Worm (Caenorhabditis elegans) whole organism, mixed stage, embryonic: ENCODE results near the gene R03H10.2.
A peak's percentile ranks its signal among the peaks of the same experiment; 100 is the strongest.

Experiments used
- M03D4.4 ChIP-seq: sonication (generic microtip); optimal IDR thresholded peaks from 2 replicates; lab custom pipeline; 2017; ENCODE audit warnings: mild to moderate bottlenecking, missing genetic modification characterization, missing compliant biosample characterization
- bed-3 ChIP-seq: fragments of 200-800 bp; sonication (Bioruptor generic); optimal IDR thresholded peaks from 3 replicates; lab custom pipeline; 2018; ENCODE audit warnings: mild to moderate bottlenecking, missing genetic modification characterization, moderate library complexity, missing compliant biosample characterization
- blmp-1 ChIP-seq: fragments of 150-350 bp; optimal IDR thresholded peaks from 2 replicates; lab custom pipeline; 2014; ENCODE audit warnings: missing biosample characterization, missing genetic modification characterization
- ceh-39 ChIP-seq: fragments of 150-350 bp; optimal IDR thresholded peaks from 2 replicates; lab custom pipeline; 2014; ENCODE audit warnings: missing biosample characterization, missing genetic modification characterization
- ceh-43 ChIP-seq: fragments of 200-800 bp; sonication (Bioruptor generic); optimal IDR thresholded peaks from 2 replicates; lab custom pipeline; 2018; ENCODE audit warnings: mild to moderate bottlenecking, missing genetic modification characterization, moderate library complexity, missing compliant biosample characterization
- ceh-83 ChIP-seq: fragments of 200-800 bp; sonication (Bioruptor generic); optimal IDR thresholded peaks from 2 replicates; lab custom pipeline; 2018; ENCODE audit warnings: mild to moderate bottlenecking, missing genetic modification characterization, missing compliant biosample characterization
- ces-1 ChIP-seq: fragments of 150-350 bp; optimal IDR thresholded peaks from 2 replicates; lab custom pipeline; 2014; ENCODE audit warnings: missing biosample characterization, missing genetic modification reagents, missing genetic modification characterization
- cnd-1 ChIP-seq: fragments of 200-800 bp; sonication (Bioruptor generic); optimal IDR thresholded peaks from 2 replicates; lab custom pipeline; 2018; ENCODE audit warnings: mild to moderate bottlenecking, missing genetic modification characterization, missing compliant biosample characterization
- elt-1 ChIP-seq: sonication (generic microtip); optimal IDR thresholded peaks from 2 replicates; lab custom pipeline; 2017; ENCODE audit warnings: missing genetic modification characterization, mild to moderate bottlenecking, missing compliant biosample characterization, antibody characterized with exemption, moderate library complexity, borderline replicate concordance; ENCODE audit not compliant: insufficient read depth
- elt-3 ChIP-seq: fragments of 150-350 bp; optimal IDR thresholded peaks from 2 replicates; lab custom pipeline; 2014; ENCODE audit warnings: missing biosample characterization, missing genetic modification characterization
- flh-1 ChIP-seq: fragments of 200-800 bp; sonication (Bioruptor generic); optimal IDR thresholded peaks from 2 replicates; lab custom pipeline; 2018; ENCODE audit warnings: mild to moderate bottlenecking, missing genetic modification characterization, moderate library complexity, missing compliant biosample characterization
- ham-2 ChIP-seq: fragments of 200-800 bp; sonication (Bioruptor generic); optimal IDR thresholded peaks from 2 replicates; lab custom pipeline; 2018; ENCODE audit warnings: mild to moderate bottlenecking, missing genetic modification characterization, missing compliant biosample characterization
- hlh-1 ChIP-seq: fragments of 150-350 bp; optimal IDR thresholded peaks from 2 replicates; lab custom pipeline; 2014; ENCODE audit warnings: missing biosample characterization, missing genetic modification reagents, missing genetic modification characterization
- lin-13 ChIP-seq: fragments of 150-350 bp; optimal IDR thresholded peaks from 2 replicates; lab custom pipeline; 2014; ENCODE audit warnings: missing biosample characterization, missing genetic modification characterization
- lsy-2 ChIP-seq: fragments of 150-350 bp; optimal IDR thresholded peaks from 2 replicates; lab custom pipeline; 2014; ENCODE audit warnings: missing biosample characterization, missing genetic modification characterization
- mab-5 ChIP-seq: fragments of 150-350 bp; optimal IDR thresholded peaks from 2 replicates; lab custom pipeline; 2014; ENCODE audit warnings: missing biosample characterization, missing genetic modification characterization
- mep-1 ChIP-seq: fragments of 150-350 bp; optimal IDR thresholded peaks from 2 replicates; lab custom pipeline; 2017; ENCODE audit warnings: missing biosample characterization, missing genetic modification reagents, missing genetic modification characterization, inconsistent platforms
- nhr-12 ChIP-seq: fragments of 150-350 bp; optimal IDR thresholded peaks from 2 replicates; lab custom pipeline; 2014; ENCODE audit warnings: missing biosample characterization, missing genetic modification characterization
- nhr-2 ChIP-seq: fragments of 150-350 bp; optimal IDR thresholded peaks from 2 replicates; lab custom pipeline; 2014; ENCODE audit warnings: missing biosample characterization, missing genetic modification characterization
- nhr-237 ChIP-seq: fragments of 150-350 bp; optimal IDR thresholded peaks from 2 replicates; lab custom pipeline; 2014; ENCODE audit warnings: missing biosample characterization, missing genetic modification characterization
- nhr-76 ChIP-seq: sonication (generic microtip); optimal IDR thresholded peaks from 2 replicates; lab custom pipeline; 2017; ENCODE audit warnings: missing biosample characterization, missing genetic modification characterization
- pha-4 ChIP-seq: fragments of 150-350 bp; optimal IDR thresholded peaks from 2 replicates; lab custom pipeline; 2018; ENCODE audit warnings: missing biosample characterization, missing genetic modification reagents, missing genetic modification characterization
- sptf-1 ChIP-seq: sonication (generic microtip); optimal IDR thresholded peaks from 2 replicates; lab custom pipeline; 2017; ENCODE audit warnings: mild to moderate bottlenecking, missing genetic modification characterization, moderate library complexity, missing compliant biosample characterization
- tbx-8 ChIP-seq: fragments of 200-800 bp; sonication (Bioruptor generic); optimal IDR thresholded peaks from 2 replicates; lab custom pipeline; 2018; ENCODE audit warnings: mild to moderate bottlenecking, missing genetic modification characterization, moderate library complexity, missing compliant biosample characterization
- unc-120 ChIP-seq: sonication (generic microtip); optimal IDR thresholded peaks from 2 replicates; lab custom pipeline; 2017; ENCODE audit warnings: missing genetic modification characterization, missing compliant biosample characterization; ENCODE audit not compliant: poor library complexity, severe bottlenecking
- unc-39 ChIP-seq: fragments of 150-350 bp; optimal IDR thresholded peaks from 2 replicates; lab custom pipeline; 2014; ENCODE audit warnings: missing biosample characterization, missing genetic modification characterization
- unc-62 ChIP-seq: fragments of 150-350 bp; optimal IDR thresholded peaks from 2 replicates; lab custom pipeline; 2014; ENCODE audit warnings: missing biosample characterization, missing genetic modification reagents, missing genetic modification characterization
- ztf-11 ChIP-seq: fragments of 150-350 bp; optimal IDR thresholded peaks from 2 replicates; lab custom pipeline; 2014; ENCODE audit warnings: missing biosample characterization, missing genetic modification characterization

Gene R03H10.2

DNA sequence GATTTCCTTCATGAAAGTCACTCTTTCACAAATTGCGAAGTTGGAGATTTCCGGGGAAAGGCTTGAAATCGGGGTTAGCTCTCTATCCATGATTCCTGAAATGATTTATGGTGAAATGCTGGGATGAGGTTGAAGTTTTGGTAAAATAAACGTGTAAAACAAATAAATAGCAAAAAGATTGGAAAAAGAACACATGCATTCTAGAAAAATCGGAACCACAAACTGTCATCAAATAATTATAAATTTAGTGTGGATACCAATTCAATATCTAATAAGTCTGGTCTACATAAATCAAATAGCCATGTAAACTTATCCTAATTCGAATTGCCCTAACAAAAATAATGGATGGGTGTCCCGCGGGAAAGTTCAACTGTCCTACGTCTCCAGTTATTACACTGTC is 17.8 kb downstream of the R03H10.2 start, which contains the start of gene R03H10.6:
Gene R03H10.6 (minus strand): TSS at position 101 of the 400 bp plus-strand sequence.
- TF ChIP-seq nhr-76 (tag; lab: Kevin White, UChicago): no peak
- TF ChIP-seq blmp-1 (tag; lab: Kevin White, UChicago): no peak
- TF ChIP-seq unc-39: no peak
- TF ChIP-seq sptf-1 (tag; lab: Kevin White, UChicago): no peak
- TF ChIP-seq nhr-2: no peak
- no peak for TF ChIP-seq unc-120 (tag; lab: Kevin White, UChicago)

ce11 chrII:4173842-4174241 is 18.3 kb downstream of the R03H10.2 start:
- TF ChIP-seq lsy-2 (tag; lab: Kevin White, UChicago) (no peak), elt-3 (tag; lab: Kevin White, UChicago) (no peak), tbx-8 (GFP tag; lab: Kevin White, UChicago) (no peak), ceh-39 (no peak), ceh-83 (no peak)
- TF ChIP-seq, all 35 proteins: peak for 0

DNA sequence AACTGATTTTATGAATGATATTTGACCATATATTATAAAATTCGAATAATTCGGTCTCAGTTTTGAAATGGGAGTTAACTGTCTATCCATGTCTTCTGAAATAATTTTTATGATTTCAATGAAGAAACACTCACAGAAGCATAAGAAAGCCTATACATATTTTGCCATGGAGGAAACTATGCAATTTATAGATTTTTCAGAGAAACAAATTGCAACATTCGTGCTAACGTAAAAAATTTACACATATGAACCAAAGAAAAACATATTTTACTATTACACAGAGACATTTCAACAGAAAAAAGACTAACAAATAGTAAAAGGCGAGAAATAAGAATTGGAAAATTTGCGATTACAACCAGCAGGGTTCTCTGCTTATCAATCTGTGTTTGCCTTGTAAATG is 23.3 kb downstream of the R03H10.2 start, which contains the start of gene R03H10.7:
Gene R03H10.7 (minus strand): TSS at position 101 of the 400 bp plus-strand sequence.
- no peak for TF ChIP-seq ceh-83
- no peak for TF ChIP-seq elt-1 (tag; lab: Kevin White, UChicago)
- no peak for TF ChIP-seq hlh-1 (tag; lab: Kevin White, UChicago)
- TF ChIP-seq unc-39: no peak
- TF ChIP-seq nhr-2: no peak
- no peak for TF ChIP-seq nhr-12 (tag; lab: Kevin White, UChicago)
- no peak for TF ChIP-seq cnd-1
- TF ChIP-seq ces-1 (GFP tag; lab: Kevin White, UChicago): no peak
- TF ChIP-seq unc-62 (GFP tag; lab: Kevin White, UChicago): no peak

DNA sequence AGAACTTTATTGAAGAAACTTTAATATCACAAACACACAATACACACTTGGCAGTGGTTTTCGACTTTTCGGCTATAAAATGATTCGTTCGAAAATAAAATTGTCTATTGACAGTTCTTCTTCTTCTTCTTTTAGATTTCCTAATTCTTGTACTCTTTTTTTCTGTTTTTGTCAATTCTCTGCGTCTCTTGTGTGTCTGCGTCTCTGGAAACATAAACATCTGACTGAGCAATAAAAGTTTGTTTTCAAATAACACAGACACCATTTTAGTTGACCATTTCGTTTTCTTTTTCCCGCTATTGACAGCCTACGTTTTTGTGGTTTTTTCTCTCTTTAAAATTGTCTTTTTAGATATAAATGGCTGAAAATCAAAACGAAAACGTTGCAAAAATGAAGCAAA is 24.3 kb downstream of the R03H10.2 start, which contains the start of gene R03H10.1:
Gene R03H10.1 (plus strand): TSS at position 352 of the 400 bp plus-strand sequence.
- no peak for TF ChIP-seq mab-5 (tag; lab: Kevin White, UChicago)
- TF ChIP-seq blmp-1 (tag; lab: Kevin White, UChicago): no peak
- no peak for TF ChIP-seq ham-2 (GFP tag; lab: Kevin White, UChicago)
- TF ChIP-seq nhr-2: no peak
- TF ChIP-seq tbx-8 (GFP tag; lab: Kevin White, UChicago): no peak
- TF ChIP-seq pha-4: no peak
- TF ChIP-seq bed-3 (GFP tag; lab: Kevin White, UChicago): no peak
- no peak for TF ChIP-seq nhr-76 (tag; lab: Kevin White, UChicago)

DNA sequence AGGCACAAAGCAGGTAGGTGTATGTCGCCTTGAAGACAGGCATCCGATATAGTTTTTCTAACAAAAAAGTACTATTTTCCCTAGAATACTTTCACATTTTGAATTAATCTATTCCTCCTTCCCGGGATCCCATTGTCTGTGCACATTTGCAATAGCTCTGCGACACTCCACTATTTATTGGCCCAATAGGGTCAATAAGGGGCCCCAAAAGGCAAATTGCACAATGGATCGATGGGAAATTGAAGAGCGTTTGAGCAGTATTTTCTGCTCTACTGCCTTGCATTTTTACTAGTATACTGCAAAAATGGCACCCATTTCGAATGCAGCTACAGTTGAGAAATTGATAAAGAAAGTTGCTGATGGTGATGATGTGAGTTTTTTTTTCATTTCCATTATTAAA is 26.8 kb downstream of the R03H10.2 start, which contains the start of gene R03H10.11:
Gene R03H10.11 (plus strand): TSS at position 301 of the 400 bp plus-strand sequence.
- TF ChIP-seq hlh-1 (tag; lab: Kevin White, UChicago) (no peak), lsy-2 (tag; lab: Kevin White, UChicago) (no peak), flh-1 (no peak), nhr-237 (tag; lab: Kevin White, UChicago) (no peak), bed-3 (GFP tag; lab: Kevin White, UChicago) (no peak), nhr-2 (no peak), cnd-1 (no peak), M03D4.4 (tag; lab: Kevin White, UChicago) (no peak), ztf-11 (tag; lab: Kevin White, UChicago) (no peak)

- peak; percentile 96 for TF ChIP-seq hlh-1 (tag; lab: Kevin White, UChicago)
- TF ChIP-seq unc-120 (tag; lab: Kevin White, UChicago): peak; percentile 58
- no peak for TF ChIP-seq pha-4
- TF ChIP-seq unc-62 (GFP tag; lab: Kevin White, UChicago): peak; percentile 29
Measured at ce11 chrII:4183979-4184378, 28.4 kb downstream of the R03H10.2 start.

- TF ChIP-seq sptf-1 (tag; lab: Kevin White, UChicago): no peak
- no peak for TF ChIP-seq nhr-12 (tag; lab: Kevin White, UChicago)
- no peak for TF ChIP-seq lin-13 (tag; lab: Kevin White, UChicago)
- no peak for TF ChIP-seq ceh-43
- TF ChIP-seq M03D4.4 (tag; lab: Kevin White, UChicago): no peak
- TF ChIP-seq mab-5 (tag; lab: Kevin White, UChicago): no peak
- no peak for TF ChIP-seq mep-1 (tag; lab: Kevin White, UChicago)
- no peak for TF ChIP-seq nhr-76 (tag; lab: Kevin White, UChicago)
- TF ChIP-seq bed-3 (GFP tag; lab: Kevin White, UChicago): no peak
Measured at ce11 chrII:4186364-4186763, 30.8 kb downstream of the R03H10.2 start, which contains the start of gene cpna-1. TSS of gene cpna-1 (plus strand) at chrII:4186664.
